Worm (Caenorhabditis elegans): Measurements from ENCODE around the gene mau-8.

- TF ChIP-seq dao-5 (tag; optimal IDR thresholded peaks at IDR 0.05) (no peak), W03F9.2 (tag; optimal IDR thresholded peaks at IDR 0.05) (no peak)
Observed at ce11 chrIV:13346078-13346477, 31.7 kb upstream of the mau-8 start.

Data from whole organism, L4/young adult.